Worm (Caenorhabditis elegans) whole organism, L2 larva: Measurements from ENCODE around the gene fbxl-3.
A peak's percentile ranks its signal among the peaks of the same experiment; 100 is the strongest.

ENCODE experiments used
- C34F6.9 ChIP-seq: fragments of 150-350 bp; optimal IDR thresholded peaks from 2 replicates; lab custom pipeline; 2014; ENCODE audit warnings: missing biosample characterization, missing genetic modification characterization
- F13H6.1 ChIP-seq: sonication (generic microtip); optimal IDR thresholded peaks from 2 replicates; lab custom pipeline; 2016; ENCODE audit warnings: missing genetic modification characterization, missing compliant biosample characterization
- R02D3.7 ChIP-seq: fragments of 150-350 bp; optimal IDR thresholded peaks from 2 replicates; lab custom pipeline; 2014; ENCODE audit warnings: missing biosample characterization, missing genetic modification characterization
- ZK546.5 ChIP-seq: sonication (generic microtip); optimal IDR thresholded peaks from 2 replicates; lab custom pipeline; 2017; ENCODE audit warnings: missing biosample characterization, missing genetic modification characterization
- alr-1 ChIP-seq: fragments of 150-350 bp; optimal IDR thresholded peaks from 2 replicates; lab custom pipeline; 2014; ENCODE audit warnings: missing biosample characterization, missing genetic modification characterization
- aly-2 ChIP-seq: fragments of 150-350 bp; optimal IDR thresholded peaks from 2 replicates; lab custom pipeline; 2014; ENCODE audit warnings: missing biosample characterization, missing genetic modification characterization
- ceh-16 ChIP-seq: fragments of 150-350 bp; optimal IDR thresholded peaks from 2 replicates; lab custom pipeline; 2014; ENCODE audit warnings: missing biosample characterization, missing genetic modification characterization
- ceh-82 ChIP-seq: fragments of 150-350 bp; optimal IDR thresholded peaks from 2 replicates; lab custom pipeline; 2014; ENCODE audit warnings: missing biosample characterization, missing genetic modification characterization
- dmd-4 ChIP-seq: sonication (generic microtip); optimal IDR thresholded peaks from 2 replicates; lab custom pipeline; 2017; ENCODE audit warnings: missing biosample characterization, missing genetic modification characterization
- elt-1 ChIP-seq: fragments of 150-350 bp; optimal IDR thresholded peaks from 2 replicates; lab custom pipeline; 2014; ENCODE audit warnings: missing biosample characterization, missing genetic modification characterization
- elt-3 ChIP-seq: sonication (generic microtip); optimal IDR thresholded peaks from 2 replicates; lab custom pipeline; 2017; ENCODE audit warnings: missing biosample characterization, missing genetic modification characterization
- fos-1 ChIP-seq: fragments of 150-350 bp; optimal IDR thresholded peaks from 2 replicates; lab custom pipeline; 2014; ENCODE audit warnings: missing biosample characterization, missing genetic modification characterization
- gmeb-1 ChIP-seq: fragments of 150-350 bp; optimal IDR thresholded peaks from 2 replicates; lab custom pipeline; 2014; ENCODE audit warnings: missing biosample characterization, missing genetic modification characterization
- lin-13 ChIP-seq: fragments of 150-350 bp; optimal IDR thresholded peaks from 2 replicates; lab custom pipeline; 2014; ENCODE audit warnings: missing biosample characterization, missing genetic modification reagents, missing genetic modification characterization
- mbf-1 ChIP-seq: sonication (generic microtip); optimal IDR thresholded peaks from 2 replicates; lab custom pipeline; 2017; ENCODE audit warnings: missing biosample characterization, missing genetic modification characterization
- mdl-1 ChIP-seq, 2 experiments: fragments of 150-350 bp in 1 of 2; sonication (generic microtip) in 1 of 2; optimal IDR thresholded peaks; 2 replicates each; lab custom pipeline; 2017; ENCODE audit warnings: missing biosample characterization in 2 of 2, missing genetic modification characterization in 2 of 2
- nhr-10 ChIP-seq: sonication (generic microtip); optimal IDR thresholded peaks from 2 replicates; lab custom pipeline; 2017; ENCODE audit warnings: missing biosample characterization, missing genetic modification characterization
- nhr-11 ChIP-seq: fragments of 150-350 bp; optimal IDR thresholded peaks from 2 replicates; lab custom pipeline; 2014; ENCODE audit warnings: missing biosample characterization, missing genetic modification characterization
- nhr-12 ChIP-seq: fragments of 150-350 bp; optimal IDR thresholded peaks from 2 replicates; lab custom pipeline; 2014; ENCODE audit warnings: missing biosample characterization, missing genetic modification characterization
- nhr-129 ChIP-seq: fragments of 150-350 bp; optimal IDR thresholded peaks from 2 replicates; lab custom pipeline; 2014; ENCODE audit warnings: missing biosample characterization, missing genetic modification characterization
- nhr-21 ChIP-seq: fragments of 150-350 bp; optimal IDR thresholded peaks from 2 replicates; lab custom pipeline; 2014; ENCODE audit warnings: missing biosample characterization, missing genetic modification characterization
- nhr-23 ChIP-seq: fragments of 150-350 bp; optimal IDR thresholded peaks from 2 replicates; lab custom pipeline; 2014; ENCODE audit warnings: missing biosample characterization, missing genetic modification reagents, missing genetic modification characterization
- nhr-237 ChIP-seq: fragments of 150-350 bp; optimal IDR thresholded peaks from 2 replicates; lab custom pipeline; 2014; ENCODE audit warnings: missing biosample characterization, missing genetic modification characterization
- nhr-6 ChIP-seq: fragments of 150-350 bp; optimal IDR thresholded peaks from 2 replicates; lab custom pipeline; 2014; ENCODE audit warnings: missing biosample characterization, missing genetic modification characterization
- sem-4 ChIP-seq: fragments of 150-350 bp; optimal IDR thresholded peaks from 2 replicates; lab custom pipeline; 2014; ENCODE audit warnings: missing biosample characterization, missing genetic modification reagents, missing genetic modification characterization
- skn-1 ChIP-seq: sonication (generic microtip); optimal IDR thresholded peaks from 2 replicates; lab custom pipeline; 2017; ENCODE audit warnings: missing biosample characterization, missing genetic modification characterization
- sma-3 ChIP-seq: sonication (generic microtip); optimal IDR thresholded peaks from 2 replicates; lab custom pipeline; 2016; ENCODE audit warnings: missing genetic modification reagents, missing genetic modification characterization, missing compliant biosample characterization
- snpc-4 ChIP-seq: fragments of 150-350 bp; optimal IDR thresholded peaks from 2 replicates; lab custom pipeline; 2014; ENCODE audit warnings: missing biosample characterization, missing genetic modification characterization
- unc-39 ChIP-seq: fragments of 150-350 bp; optimal IDR thresholded peaks from 2 replicates; lab custom pipeline; 2014; ENCODE audit warnings: missing biosample characterization, missing genetic modification characterization
- unc-55 ChIP-seq: fragments of 150-350 bp; sonication (generic microtip); optimal IDR thresholded peaks from 3 replicates; lab custom pipeline; 2014; ENCODE audit warnings: missing biosample characterization, missing genetic modification reagents, missing genetic modification characterization
- zag-1 ChIP-seq: fragments of 150-350 bp; optimal IDR thresholded peaks from 2 replicates; lab custom pipeline; 2014; ENCODE audit warnings: missing biosample characterization, missing genetic modification characterization
- ztf-1 ChIP-seq: fragments of 200-800 bp; sonication (Bioruptor generic); conservative IDR thresholded peaks from 2 replicates; pipeline ENCODE4 v1.3.6; 2022; ENCODE audit warnings: missing genetic modification characterization, missing compliant biosample characterization
- ztf-11 ChIP-seq: sonication (generic microtip); optimal IDR thresholded peaks from 2 replicates; lab custom pipeline; 2017; ENCODE audit warnings: missing biosample characterization, missing genetic modification characterization
- ztf-4 ChIP-seq: fragments of 150-350 bp; optimal IDR thresholded peaks from 2 replicates; lab custom pipeline; 2014; ENCODE audit warnings: missing biosample characterization, missing genetic modification characterization

fbxl-3 gene

ce11 chrII:5373275-5374047 is 25.2 kb downstream of the fbxl-3 start, which contains the start of the genes agt-2 and F09E5.3 (continued):
- TF ChIP-seq nhr-11 (tag; lab: Kevin White, UChicago) (no peak), nhr-237 (peak; percentile 11), zag-1 (tag; lab: Kevin White, UChicago) (peak; percentile 74), ceh-82 (peak; percentile 24), elt-3 (tag; lab: Kevin White, UChicago) (no peak), ztf-1 (GFP tag; lab: Robert Waterston, UW) (no peak), unc-55 (GFP tag; lab: Kevin White, UChicago) (peak; percentile 94), gmeb-1 (tag; lab: Kevin White, UChicago) (peak; percentile 92), skn-1 (peak; percentile 52), elt-1 (tag; lab: Kevin White, UChicago) (no peak), lin-13 (GFP tag; lab: Kevin White, UChicago) (peak; percentile 92), ztf-11 (no peak), aly-2 (tag; lab: Kevin White, UChicago) (no peak), C34F6.9 (tag; lab: Kevin White, UChicago) (peak; percentile 99), snpc-4 (tag; lab: Kevin White, UChicago) (peak; percentile 82), R02D3.7 (tag; lab: Kevin White, UChicago) (peak; percentile 50), ztf-4 (tag; lab: Kevin White, UChicago) (peak; percentile 83), unc-39 (tag; lab: Kevin White, UChicago) (no peak), ceh-16 (tag; lab: Kevin White, UChicago) (peak; percentile 86), nhr-129 (tag; lab: Kevin White, UChicago) (peak; percentile 90), alr-1 (tag; lab: Kevin White, UChicago) (no peak), mbf-1 (tag; lab: Kevin White, UChicago) (no peak)
- TF ChIP-seq, all 48 proteins: peak for 33

- no peak for TF ChIP-seq nhr-21 (tag; lab: Kevin White, UChicago)
- TF ChIP-seq nhr-6 (tag; lab: Kevin White, UChicago): no peak
- no peak for TF ChIP-seq F13H6.1 (tag; lab: Kevin White, UChicago)
- TF ChIP-seq nhr-11 (tag; lab: Kevin White, UChicago): no peak
- TF ChIP-seq nhr-10 (tag; lab: Kevin White, UChicago): no peak
- no peak for TF ChIP-seq dmd-4 (tag; lab: Kevin White, UChicago)
- no peak for TF ChIP-seq lin-13 (GFP tag; lab: Kevin White, UChicago)
Measured at ce11 chrII:5370641-5371040, 28.1 kb downstream of the fbxl-3 start, which contains the start of gene F09E5.12. Gene F09E5.12 (minus strand): TSS chrII:5370741.

- no peak for TF ChIP-seq nhr-23
- TF ChIP-seq nhr-6 (tag; lab: Kevin White, UChicago): no peak
- no peak for TF ChIP-seq snpc-4 (tag; lab: Kevin White, UChicago)
- no peak for TF ChIP-seq mbf-1 (tag; lab: Kevin White, UChicago)
- TF ChIP-seq mdl-1 (tag; optimal IDR thresholded peaks at IDR 0.05; lab: Kevin White, UChicago): no peak
- TF ChIP-seq F13H6.1 (tag; lab: Kevin White, UChicago): no peak
- no peak for TF ChIP-seq ZK546.5 (tag; lab: Kevin White, UChicago)
- TF ChIP-seq nhr-21 (tag; lab: Kevin White, UChicago): no peak
- no peak for TF ChIP-seq nhr-11 (tag; lab: Kevin White, UChicago)
- TF ChIP-seq sem-4 (tag; lab: Kevin White, UChicago): no peak
- no peak for TF ChIP-seq nhr-10 (tag; lab: Kevin White, UChicago)
- no peak for TF ChIP-seq nhr-237
- no peak for TF ChIP-seq ceh-16 (tag; lab: Kevin White, UChicago)
- no peak for TF ChIP-seq nhr-12
- no peak for TF ChIP-seq alr-1 (tag; lab: Kevin White, UChicago)
- TF ChIP-seq sma-3 (GFP tag; lab: Kevin White, UChicago): no peak
- TF ChIP-seq ztf-4 (tag; lab: Kevin White, UChicago): no peak
- TF ChIP-seq fos-1: no peak
Measured at ce11 chrII:5365645-5366044, 33.1 kb downstream of the fbxl-3 start, which contains the start of gene F09E5.16. Gene F09E5.16 (minus strand): TSS chrII:5365745.

- no peak for TF ChIP-seq sem-4 (tag; lab: Kevin White, UChicago)
Measured at ce11 chrII:5364516-5364915, 34.2 kb downstream of the fbxl-3 start.
